Fruit fly (Drosophila melanogaster) S2 (cell line): ENCODE measurements around the gene Gbeta5.

ENCODE experiments used
- CG8478 ChIP-seq: fragments of >200 bp; optimal IDR thresholded peaks from 2 replicates; lab custom pipeline; 2018
- CTCF ChIP-seq, 2 experiments: fragments of >200 bp; optimal IDR thresholded peaks; 2 replicates each; lab custom pipeline; 2018

dm6 chrX:8157294-8157693, 5.2 kb upstream of the Gbeta5 start, which contains the start of the genes Traf6 and GIIIspla2:
- TF ChIP-seq CG8478 (lab: Kevin White, UChicago) (no peak), CTCF (optimal IDR thresholded peaks at IDR 0.05; lab: Kevin White, UChicago) (no peak)
